Worm (Caenorhabditis elegans): ENCODE data around the gene clec-224.

Gene clec-224

ce11 chrV:12179338-12179737 lies at the start of gene clec-224:
Gene clec-224 (minus strand): TSS chrV:12179438.
- TF ChIP-seq hrde-1 (tag; optimal IDR thresholded peaks at IDR 0.05; ENCODE audit: borderline replicate concordance), result no peak
- no peak for TF ChIP-seq madf-6 (GFP tag; IDR thresholded peaks at IDR 0.05)
- TF ChIP-seq lin-26 (GFP tag; IDR thresholded peaks at IDR 0.05), result no peak
- no peak for TF ChIP-seq B0336.3 (GFP tag; IDR thresholded peaks at IDR 0.05)
- TF ChIP-seq rpc-1 (optimal IDR thresholded peaks at IDR 0.05), result no peak
- no peak for TF ChIP-seq rpc-1 (tag; optimal IDR thresholded peaks at IDR 0.05)
- no peak for TF ChIP-seq B0019.2 (GFP tag; conservative IDR thresholded peaks at IDR 0.05)
- TF ChIP-seq zfh-2 (GFP tag; conservative IDR thresholded peaks at IDR 0.05), result no peak
- no peak for TF ChIP-seq hmg-1.2 (GFP tag; IDR thresholded peaks at IDR 0.05)
- TF ChIP-seq lsl-1 (GFP tag; optimal IDR thresholded peaks at IDR 0.05), result no peak
- TF ChIP-seq akir-1 (GFP tag; optimal IDR thresholded peaks at IDR 0.05), result no peak
- TF ChIP-seq tbx-9 (tag; optimal IDR thresholded peaks at IDR 0.05; ENCODE audit: borderline replicate concordance), result no peak
- TF ChIP-seq B0261.1 (tag; optimal IDR thresholded peaks at IDR 0.05), result no peak
- no peak for TF ChIP-seq attf-3 (GFP tag; conservative IDR thresholded peaks at IDR 0.05)
- no peak for TF ChIP-seq athp-1 (tag; optimal IDR thresholded peaks at IDR 0.05)
- no peak for TF ChIP-seq attf-6 (GFP tag; IDR thresholded peaks at IDR 0.05)
- TF ChIP-seq lin-35 (GFP tag; optimal IDR thresholded peaks at IDR 0.05), result no peak
- TF ChIP-seq him-1 (tag; optimal IDR thresholded peaks at IDR 0.05), result no peak
- TF ChIP-seq ztf-6 (GFP tag; IDR thresholded peaks at IDR 0.05), result no peak

ce11 chrV:12213027-12213426 lies 33.8 kb upstream of the clec-224 start, which contains the start of gene vab-8:
Gene vab-8 (plus strand): TSS chrV:12213327.
- TF ChIP-seq ztf-6 (GFP tag; IDR thresholded peaks at IDR 0.05), result no peak
- TF ChIP-seq nhr-80 (tag; optimal IDR thresholded peaks at IDR 0.05), result peak; percentile 57

- no peak for TF ChIP-seq ccch-3 (GFP tag; optimal IDR thresholded peaks at IDR 0.05)
- TF ChIP-seq ekl-4 (GFP tag; IDR thresholded peaks at IDR 0.05), result no peak
- TF ChIP-seq somi-1 (GFP tag; optimal IDR thresholded peaks at IDR 0.05), result no peak
- TF ChIP-seq Y95B8A.8 (GFP tag; IDR thresholded peaks at IDR 0.05), result no peak
- TF ChIP-seq gei-17 (GFP tag; optimal IDR thresholded peaks at IDR 0.05), result no peak
- TF ChIP-seq snpc-4 (GFP tag; optimal IDR thresholded peaks at IDR 0.05), result no peak
- TF ChIP-seq snpc-4 (tag; optimal IDR thresholded peaks at IDR 0.05), result no peak
- TF ChIP-seq fkh-3 (tag; optimal IDR thresholded peaks at IDR 0.05), result no peak
- TF ChIP-seq Y79H2A.3 (GFP tag; conservative IDR thresholded peaks at IDR 0.05), result no peak
- no peak for TF ChIP-seq rec-8 (tag; optimal IDR thresholded peaks at IDR 0.05)
- no peak for TF ChIP-seq mcd-1 (GFP tag; IDR thresholded peaks at IDR 0.05)
- TF ChIP-seq mxl-1 (tag; optimal IDR thresholded peaks at IDR 0.05), result no peak
- TF ChIP-seq unc-62 (GFP tag; optimal IDR thresholded peaks at IDR 0.05), result no peak
- no peak for TF ChIP-seq athp-1 (tag; optimal IDR thresholded peaks at IDR 0.05)
- TF ChIP-seq tbx-9 (tag; optimal IDR thresholded peaks at IDR 0.05; ENCODE audit: borderline replicate concordance), result no peak
- TF ChIP-seq dpff-1 (tag; optimal IDR thresholded peaks at IDR 0.05), result no peak
- TF ChIP-seq let-607 (tag; optimal IDR thresholded peaks at IDR 0.05), result no peak
These were observed 31.9 kb upstream of the clec-224 start for ce11 chrV:12211090-12211489.

ce11 chrV:12209951-12210350 lies 30.7 kb upstream of the clec-224 start:
- no peak for TF ChIP-seq bed-1 (GFP tag; IDR thresholded peaks at IDR 0.05)
- TF ChIP-seq cebp-1 (GFP tag; IDR thresholded peaks at IDR 0.05), result no peak
- no peak for TF ChIP-seq cebp-1 (tag; optimal IDR thresholded peaks at IDR 0.05)
- no peak for TF ChIP-seq madf-10 (tag; optimal IDR thresholded peaks at IDR 0.05)
- TF ChIP-seq Y67H2A.10 (GFP tag; conservative IDR thresholded peaks at IDR 0.05), result no peak
- TF ChIP-seq repo-1 (tag; optimal IDR thresholded peaks at IDR 0.05), result no peak
- TF ChIP-seq somi-1 (GFP tag; optimal IDR thresholded peaks at IDR 0.05), result no peak
- no peak for TF ChIP-seq C06A6.2 (GFP tag; conservative IDR thresholded peaks at IDR 0.05)
- TF ChIP-seq nhr-90 (tag; optimal IDR thresholded peaks at IDR 0.05), result no peak
